Worm (Caenorhabditis elegans): ENCODE data around the gene pdhk-2.

The pdhk-2 gene

DNA sequence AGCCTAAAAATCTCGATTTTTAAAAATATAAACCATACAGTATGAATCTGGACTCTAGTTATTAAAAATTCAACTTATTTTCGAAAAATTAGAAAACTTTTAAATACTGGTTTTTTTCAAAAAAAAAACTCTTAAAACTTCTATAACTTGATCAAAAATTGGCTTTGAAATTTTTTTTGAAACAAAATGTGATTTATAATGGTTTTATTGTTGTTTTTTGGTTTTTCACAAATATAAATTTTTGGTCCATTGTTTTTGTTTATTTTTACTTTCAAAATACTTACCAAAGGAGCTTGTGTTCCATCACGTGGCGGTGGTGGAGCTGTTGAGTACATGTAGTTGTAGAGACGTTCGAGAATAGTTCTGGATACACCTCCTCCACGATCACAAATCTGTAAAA lies 2.9 kb downstream of the pdhk-2 start:
- no peak for TF ChIP-seq unc-62 (GFP tag; optimal IDR thresholded peaks at IDR 0.05)

DNA sequence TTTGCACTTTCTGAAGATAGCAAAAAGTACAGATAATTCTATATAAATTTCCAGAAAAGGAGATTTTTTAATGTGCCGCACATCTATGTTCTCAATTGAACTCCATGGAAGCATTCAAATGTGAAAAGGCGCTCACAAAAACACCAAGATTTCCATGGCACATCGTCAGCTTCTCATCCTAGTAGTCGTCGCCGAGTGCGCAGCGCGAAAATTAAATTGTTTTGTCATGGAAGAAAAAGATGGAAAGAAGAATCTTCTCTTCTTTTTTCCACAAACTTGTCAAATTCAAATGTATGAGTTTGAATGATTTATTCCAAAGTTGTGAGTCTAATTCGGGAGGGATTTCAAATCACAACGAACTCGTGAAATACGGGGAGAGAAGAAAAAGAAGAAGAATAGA lies 3.8 kb downstream of the pdhk-2 start:
- no peak for TF ChIP-seq unc-62 (GFP tag; optimal IDR thresholded peaks at IDR 0.05)

ce11 chrIII:8734327-8734885 lies 6.8 kb downstream of the pdhk-2 start:
- TF ChIP-seq unc-62 (GFP tag; optimal IDR thresholded peaks at IDR 0.05) = no peak

DNA sequence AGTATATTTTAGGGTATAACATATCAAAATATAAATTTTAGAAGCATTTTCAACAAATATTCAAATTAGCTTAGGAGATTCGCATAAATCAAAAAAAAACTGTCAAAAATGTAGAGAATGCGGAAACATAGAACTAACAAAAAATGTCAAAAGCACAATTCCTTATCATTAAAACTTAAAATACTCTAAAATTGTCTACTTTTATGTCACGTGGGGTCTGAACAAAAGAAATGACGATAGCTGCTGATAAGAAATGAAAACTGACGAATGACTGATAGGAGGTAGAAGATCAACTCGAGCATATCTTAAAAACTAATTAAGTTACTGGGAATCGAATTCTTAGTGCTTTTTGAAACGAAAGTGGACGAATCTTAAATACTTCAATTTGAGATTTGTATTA lies 7.5 kb downstream of the pdhk-2 start:
- no peak for TF ChIP-seq unc-62 (GFP tag; optimal IDR thresholded peaks at IDR 0.05)

ce11 chrIII:8733237-8733636 lies 8.0 kb downstream of the pdhk-2 start:
- TF ChIP-seq unc-62 (GFP tag; optimal IDR thresholded peaks at IDR 0.05) = no peak

- TF ChIP-seq unc-62 (GFP tag; optimal IDR thresholded peaks at IDR 0.05) = no peak
Observed at ce11 chrIII:8731973-8732372, 9.2 kb downstream of the pdhk-2 start.

DNA sequence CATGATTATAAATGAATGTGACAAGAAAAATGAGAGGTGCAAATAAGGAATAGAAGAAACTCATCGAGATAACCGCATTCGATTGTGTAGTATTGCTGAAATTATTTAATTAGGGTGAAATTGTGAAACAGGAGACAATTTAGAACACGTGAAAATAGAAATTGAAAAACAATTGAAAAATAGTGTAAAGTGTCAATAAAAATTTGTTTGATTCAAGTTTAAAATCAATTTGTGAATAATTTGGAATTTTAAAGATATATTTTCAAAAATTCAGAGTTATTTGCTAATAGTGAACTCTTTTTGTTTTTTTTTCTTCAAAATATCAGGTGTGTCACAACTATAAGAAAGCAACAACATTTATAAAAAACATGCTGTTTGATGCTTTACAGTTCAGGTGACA lies 9.9 kb downstream of the pdhk-2 start, which contains the start of gene ZK370.4:
Gene ZK370.4 (minus strand): TSS at position 101 of the 400 bp plus-strand sequence.
- TF ChIP-seq unc-62 (GFP tag; optimal IDR thresholded peaks at IDR 0.05) = no peak

DNA sequence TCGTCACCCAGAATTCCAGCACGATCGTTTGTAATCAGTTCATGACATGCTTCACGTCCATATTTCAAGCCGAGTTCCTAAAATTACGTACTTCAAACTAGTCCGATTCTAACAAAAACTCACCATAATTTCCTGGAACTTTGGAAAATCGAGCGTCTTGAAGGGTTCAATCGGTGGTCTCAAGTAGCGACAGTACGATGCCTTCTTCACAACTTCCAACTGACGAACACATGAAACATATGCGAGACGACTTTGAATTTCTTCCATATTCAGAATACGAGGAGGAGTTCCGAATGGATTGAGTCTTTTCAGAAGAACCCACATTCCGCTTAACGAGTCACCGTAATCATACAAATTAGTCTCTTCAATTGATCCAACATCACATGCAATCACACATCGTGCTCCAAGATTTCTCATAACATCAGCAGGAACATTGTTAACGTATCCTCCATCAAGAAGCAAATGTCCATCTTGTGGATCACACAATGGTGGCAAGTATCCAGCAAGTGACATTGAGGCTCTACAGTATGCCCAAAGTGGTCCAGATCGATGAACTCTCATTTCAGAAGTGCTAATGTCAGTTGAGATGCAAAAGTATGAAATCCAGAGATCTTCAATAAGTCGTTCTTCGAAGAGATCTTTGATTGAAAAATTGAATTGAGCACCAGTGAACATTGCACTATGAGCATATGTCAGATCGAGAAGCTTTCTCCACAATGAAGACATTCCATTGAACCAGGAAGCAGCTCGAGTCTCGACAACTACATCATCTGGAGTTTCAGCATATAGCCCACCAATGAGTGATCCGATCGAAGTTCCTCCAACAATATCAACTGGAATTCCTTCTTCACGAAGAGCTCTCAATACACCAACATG lies 15.0 kb downstream of the pdhk-2 start:
- TF ChIP-seq unc-62 (GFP tag; optimal IDR thresholded peaks at IDR 0.05) = no peak

ce11 chrIII:8725224-8725623 lies 16.0 kb downstream of the pdhk-2 start:
- no peak for TF ChIP-seq unc-62 (GFP tag; optimal IDR thresholded peaks at IDR 0.05)

DNA sequence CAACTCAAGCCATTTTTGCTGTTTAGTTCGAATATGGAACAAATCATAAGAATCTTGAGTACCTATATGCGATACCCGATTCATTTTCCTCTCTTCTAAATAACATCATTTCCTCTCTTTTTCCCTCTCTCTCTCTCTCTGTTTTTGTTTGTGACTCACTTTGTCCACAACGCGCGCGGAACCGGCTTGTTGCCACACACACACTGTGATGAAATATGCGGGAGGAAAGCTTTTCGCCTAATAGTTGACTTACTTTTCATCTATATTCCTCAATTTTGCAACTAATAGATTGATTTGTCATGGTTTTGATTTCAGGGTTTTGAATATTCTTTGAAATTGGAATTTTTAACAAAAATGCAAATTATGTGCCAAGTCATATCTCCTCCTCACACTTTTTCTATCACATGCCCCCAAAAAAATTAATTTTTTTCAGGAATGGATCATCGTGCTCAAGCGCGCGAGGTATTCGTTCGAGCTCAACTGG lies 21.4 kb downstream of the pdhk-2 start, which contains the start of gene hipr-1:
Gene hipr-1 (plus strand): TSS at position 434 of the 484 bp plus-strand sequence.
- no peak for TF ChIP-seq unc-62 (GFP tag; optimal IDR thresholded peaks at IDR 0.05)

DNA sequence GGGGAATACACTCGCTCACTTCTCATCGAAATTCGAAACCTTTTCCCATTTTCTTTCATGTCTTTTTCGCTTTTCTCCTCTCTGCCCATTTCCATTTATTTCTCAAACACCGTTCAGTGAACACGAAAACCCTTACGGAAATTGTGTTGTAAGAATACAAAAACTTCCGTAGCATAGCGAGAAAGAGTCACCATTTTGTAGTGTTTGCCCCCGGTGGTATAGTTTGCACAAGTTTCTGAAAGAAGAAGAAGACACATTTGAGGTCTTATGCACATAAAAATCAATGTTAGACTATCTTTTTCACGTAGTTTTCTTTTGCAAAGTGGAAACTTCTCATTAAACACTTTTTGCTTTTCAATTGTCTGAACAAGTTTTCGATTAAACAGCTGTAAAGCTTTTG lies 22.1 kb downstream of the pdhk-2 start:
- no peak for TF ChIP-seq unc-62 (GFP tag; optimal IDR thresholded peaks at IDR 0.05)

- TF ChIP-seq unc-62 (GFP tag; optimal IDR thresholded peaks at IDR 0.05) = no peak
Observed at ce11 chrIII:8718592-8718991, 22.6 kb downstream of the pdhk-2 start.

ce11 chrIII:8717231-8717694 lies 23.9 kb downstream of the pdhk-2 start, which contains the start of gene mrpl-11:
TSS of gene mrpl-11 (plus strand) at chrIII:8717644.
- TF ChIP-seq unc-62 (GFP tag; optimal IDR thresholded peaks at IDR 0.05) = no peak

ce11 chrIII:8716084-8716483 lies 25.1 kb downstream of the pdhk-2 start, which contains the start of gene B0303.14:
TSS of gene B0303.14 (minus strand) at chrIII:8716184.
- TF ChIP-seq unc-62 (GFP tag; optimal IDR thresholded peaks at IDR 0.05) = no peak

DNA sequence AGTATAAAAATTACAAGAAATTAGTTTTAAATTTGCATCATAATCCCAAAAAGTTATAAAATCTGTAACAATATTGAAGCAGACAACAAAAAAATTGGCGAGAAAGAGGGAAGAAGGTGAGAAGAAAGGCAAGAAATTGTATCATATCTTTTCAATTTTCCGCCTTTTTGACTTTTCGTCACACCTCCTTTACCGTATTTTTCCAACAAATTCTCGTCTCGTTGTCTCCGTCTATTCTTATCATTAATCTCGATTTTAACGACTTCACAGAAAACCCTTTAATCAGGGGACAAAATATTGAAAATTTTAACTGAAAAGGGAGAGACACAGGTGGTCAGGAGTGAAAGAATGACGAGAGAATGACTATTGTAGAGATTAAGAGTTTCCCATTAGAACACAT lies 28.2 kb downstream of the pdhk-2 start:
- no peak for TF ChIP-seq unc-62 (GFP tag; optimal IDR thresholded peaks at IDR 0.05)

- TF ChIP-seq unc-62 (GFP tag; optimal IDR thresholded peaks at IDR 0.05) = no peak
Observed at ce11 chrIII:8710310-8710709, 30.9 kb downstream of the pdhk-2 start, which contains the start of gene B0303.11. TSS of gene B0303.11 (minus strand) at chrIII:8710410.

DNA sequence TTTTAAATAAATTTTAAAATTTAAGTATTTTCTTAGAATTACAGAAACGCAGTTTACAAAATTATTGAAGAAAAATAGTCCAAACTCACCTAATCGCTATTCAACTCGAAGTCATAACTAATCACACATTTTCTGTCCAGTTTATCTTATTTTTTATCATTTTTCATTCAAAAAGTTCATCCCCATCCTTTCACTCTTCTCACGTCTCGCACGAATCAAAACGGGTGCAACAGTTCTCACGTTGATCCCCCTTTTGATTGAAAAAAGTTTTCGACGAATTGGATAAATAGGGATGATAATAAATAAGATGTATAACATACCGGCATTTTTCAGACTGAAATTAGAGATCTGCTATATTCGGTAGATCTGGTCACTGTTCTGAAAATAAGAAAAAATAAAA lies 31.5 kb downstream of the pdhk-2 start:
- no peak for TF ChIP-seq unc-62 (GFP tag; optimal IDR thresholded peaks at IDR 0.05)

Data from whole organism, dauer.